Worm (Caenorhabditis elegans): ENCODE measurements around the gene sly-1.

DNA sequence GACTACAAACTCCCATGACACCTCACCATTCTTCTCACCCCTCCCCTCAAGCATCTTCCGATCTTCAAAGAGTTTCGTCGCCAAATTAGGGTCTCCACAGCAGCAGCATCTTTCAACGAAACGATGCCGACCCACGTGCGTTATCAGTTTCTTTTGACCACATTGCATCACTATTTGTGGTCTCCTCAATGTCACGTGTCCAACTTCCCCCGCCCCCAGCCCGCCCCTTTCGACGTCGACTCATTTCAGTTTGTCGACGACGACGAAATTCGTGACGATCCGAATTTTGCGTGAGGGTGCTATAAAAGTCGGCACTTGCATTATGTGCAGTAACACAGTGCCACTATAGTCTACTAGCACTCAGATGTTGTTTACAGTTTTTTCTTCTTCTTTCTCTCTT is 27.3 kb downstream of the sly-1 start:
- TF ChIP-seq lsy-2 (tag; optimal IDR thresholded peaks at IDR 0.05) (no peak), zip-8 (tag; optimal IDR thresholded peaks at IDR 0.05) (no peak)
